Worm (Caenorhabditis elegans) whole organism, mixed stage, embryonic: ENCODE data around the gene inft-2.

Experiments
- sptf-1 ChIP-seq: sonication (generic microtip); optimal IDR thresholded peaks from 2 replicates; lab custom pipeline; 2017; ENCODE audit warnings: mild to moderate bottlenecking, missing genetic modification characterization, moderate library complexity, missing compliant biosample characterization
- zip-8 ChIP-seq: fragments of 150-350 bp; optimal IDR thresholded peaks from 2 replicates; lab custom pipeline; 2014; ENCODE audit warnings: missing biosample characterization, missing genetic modification characterization

DNA sequence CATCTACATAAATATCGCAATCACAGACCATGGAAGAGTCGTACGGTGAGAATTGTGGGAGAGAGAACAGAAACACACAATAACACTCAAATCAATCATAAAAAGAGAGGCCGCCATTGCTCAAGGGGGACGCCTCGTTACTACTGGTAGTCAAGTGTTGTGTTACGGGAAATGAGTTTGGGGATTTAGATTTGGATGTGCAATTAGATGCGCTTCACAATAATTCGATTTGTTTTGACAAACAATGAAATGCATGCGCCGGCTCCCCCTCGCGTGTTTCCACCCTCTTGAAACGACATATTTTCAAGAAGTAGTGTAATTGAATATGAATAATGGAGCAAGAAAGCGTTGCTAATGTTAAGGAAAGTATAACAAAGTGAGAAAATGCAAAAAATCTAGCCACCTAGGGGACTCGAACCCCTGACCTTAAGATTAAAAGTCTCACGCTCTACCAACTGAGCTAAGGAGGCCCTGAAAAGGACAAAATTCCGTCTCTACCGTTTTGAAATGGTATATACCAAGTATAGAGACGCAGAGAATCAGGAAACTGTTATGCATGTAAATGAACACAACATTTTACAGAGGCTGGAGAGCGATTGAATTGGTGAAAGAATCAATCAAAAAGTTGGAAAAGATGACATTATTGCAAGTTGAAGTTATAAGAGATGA, 24.6 kb downstream of the inft-2 start:
- no peak for TF ChIP-seq sptf-1
- TF ChIP-seq zip-8 (tag; lab: Kevin White, UChicago): peak; percentile 78
